Worm (Caenorhabditis elegans) whole organism, L1 larva: ENCODE results near the gene F13D11.4.

ENCODE experiments used
- C04F5.9 ChIP-seq: sonication (generic microtip); optimal IDR thresholded peaks from 2 replicates; lab custom pipeline; 2016; ENCODE audit warnings: missing genetic modification characterization, missing compliant biosample characterization
- F16B12.6 ChIP-seq: fragments of 150-350 bp; optimal IDR thresholded peaks from 2 replicates; lab custom pipeline; 2014; ENCODE audit warnings: missing biosample characterization, missing genetic modification characterization
- Y116A8C.19 ChIP-seq: sonication (generic microtip); optimal IDR thresholded peaks from 2 replicates; lab custom pipeline; 2016; ENCODE audit warnings: missing compliant biosample characterization, missing genetic modification characterization, borderline replicate concordance
- ama-1 ChIP-seq: fragments of 150-350 bp; optimal IDR thresholded peaks from 2 replicates; lab custom pipeline; 2014
- blmp-1 ChIP-seq: fragments of 150-350 bp; optimal IDR thresholded peaks from 2 replicates; lab custom pipeline; 2014; ENCODE audit warnings: missing biosample characterization, missing genetic modification characterization
- ceh-8 ChIP-seq: fragments of 200-800 bp; sonication (Bioruptor generic); optimal IDR thresholded peaks from 2 replicates; lab custom pipeline; 2018; ENCODE audit warnings: mild to moderate bottlenecking, missing genetic modification characterization, moderate library complexity, missing compliant biosample characterization
- ceh-82 ChIP-seq, 3 experiments: fragments of 150-350 bp in 1 of 3; sonication (generic microtip) in 2 of 3; optimal IDR thresholded peaks; 2 replicates each; lab custom pipeline; 2014 to 2017; ENCODE audit warnings: missing biosample characterization in 3 of 3, missing genetic modification characterization in 3 of 3
- dpl-1 ChIP-seq, 3 experiments: fragments of 150-350 bp in 2 of 3; sonication (generic microtip) in 1 of 3; optimal IDR thresholded peaks; 2 replicates each; lab custom pipeline; 2014 to 2017; ENCODE audit warnings: missing biosample characterization in 3 of 3, missing genetic modification characterization in 3 of 3, missing genetic modification reagents in 3 of 3
- dsc-1 ChIP-seq: sonication (generic microtip); optimal IDR thresholded peaks from 2 replicates; lab custom pipeline; 2016; ENCODE audit warnings: mild to moderate bottlenecking, missing genetic modification characterization, missing compliant biosample characterization
- efl-1 ChIP-seq, 4 experiments: fragments of 150-350 bp; optimal IDR thresholded peaks in 3 of 4; peaks in 1 of 4; 1 replicate in 1 of 4; 2 replicates in 3 of 4; lab custom pipeline; 2014; ENCODE audit warnings: missing biosample characterization in 2 of 4, missing genetic modification characterization in 2 of 4, missing genetic modification reagents in 2 of 4
- efl-3 ChIP-seq: fragments of 200-800 bp; sonication (Bioruptor generic); optimal IDR thresholded peaks from 2 replicates; lab custom pipeline; 2018; ENCODE audit warnings: mild to moderate bottlenecking, missing genetic modification characterization, missing compliant biosample characterization
- egl-13 ChIP-seq: sonication (generic microtip); optimal IDR thresholded peaks from 2 replicates; lab custom pipeline; 2016; ENCODE audit warnings: missing genotype, missing genetic modification reagents, missing genetic modification characterization, missing compliant biosample characterization
- elt-2 ChIP-seq: sonication (generic microtip); optimal IDR thresholded peaks from 2 replicates; lab custom pipeline; 2016; ENCODE audit warnings: missing genetic modification characterization, mild to moderate bottlenecking, inconsistent platforms, missing compliant biosample characterization, missing genetic modification reagents
- ets-5 ChIP-seq: fragments of 200-800 bp; sonication (Bioruptor generic); IDR thresholded peaks from 2 replicates; pipeline ENCODE4 v1.3.6; 2022; ENCODE audit warnings: missing genetic modification characterization, missing compliant biosample characterization
- fkh-10 ChIP-seq: sonication (generic microtip); optimal IDR thresholded peaks from 2 replicates; lab custom pipeline; 2017; ENCODE audit warnings: missing biosample characterization, missing genetic modification reagents, missing genetic modification characterization
- fkh-8 ChIP-seq: sonication (generic microtip); optimal IDR thresholded peaks from 2 replicates; lab custom pipeline; 2016; ENCODE audit warnings: mild to moderate bottlenecking, missing genetic modification characterization, missing compliant biosample characterization
- irx-1 ChIP-seq: sonication (generic microtip); optimal IDR thresholded peaks from 2 replicates; lab custom pipeline; 2016; ENCODE audit warnings: missing genetic modification characterization, missing compliant biosample characterization
- isw-1 ChIP-seq: fragments of 200-800 bp; sonication (Bioruptor generic); IDR thresholded peaks from 2 replicates; pipeline ENCODE4 v1.3.6; 2022; ENCODE audit warnings: missing genetic modification characterization, missing compliant biosample characterization
- jun-1 ChIP-seq: fragments of 150-350 bp; optimal IDR thresholded peaks from 2 replicates; lab custom pipeline; 2014; ENCODE audit warnings: missing biosample characterization, missing genetic modification reagents, missing genetic modification characterization
- lin-13 ChIP-seq: fragments of 150-350 bp; optimal IDR thresholded peaks from 2 replicates; lab custom pipeline; 2014; ENCODE audit warnings: missing biosample characterization, missing genetic modification reagents, missing genetic modification characterization
- lin-14 ChIP-seq: fragments of 200-800 bp; sonication (Bioruptor generic); optimal IDR thresholded peaks from 2 replicates; lab custom pipeline; 2018; ENCODE audit warnings: mild to moderate bottlenecking, missing genetic modification characterization, moderate library complexity, missing compliant biosample characterization
- lin-15B ChIP-seq: fragments of 150-350 bp; sonication (generic microtip); optimal IDR thresholded peaks from 3 replicates; lab custom pipeline; 2014; ENCODE audit warnings: missing biosample characterization, missing genetic modification characterization
- lsy-2 ChIP-seq, 2 experiments: fragments of 150-350 bp; optimal IDR thresholded peaks; 2 replicates each; lab custom pipeline; 2014; ENCODE audit warnings: missing biosample characterization in 2 of 2, missing genetic modification characterization in 2 of 2
- mab-9 ChIP-seq: fragments of 200-800 bp; sonication (Bioruptor generic); IDR thresholded peaks from 2 replicates; pipeline ENCODE4 v1.3.6; 2022; ENCODE audit warnings: missing genetic modification reagents, missing genetic modification characterization, missing compliant biosample characterization
- mef-2 ChIP-seq: fragments of 150-350 bp; optimal IDR thresholded peaks from 2 replicates; lab custom pipeline; 2014; ENCODE audit warnings: missing biosample characterization, missing genetic modification characterization
- nhr-237 ChIP-seq: fragments of 150-350 bp; optimal IDR thresholded peaks from 2 replicates; lab custom pipeline; 2014; ENCODE audit warnings: missing biosample characterization, missing genetic modification characterization
- nhr-71 ChIP-seq: sonication (generic microtip); optimal IDR thresholded peaks from 2 replicates; lab custom pipeline; 2016; ENCODE audit warnings: mild to moderate bottlenecking, missing genetic modification characterization, moderate library complexity, missing compliant biosample characterization
- nhr-77 ChIP-seq: fragments of 150-350 bp; optimal IDR thresholded peaks from 2 replicates; lab custom pipeline; 2014; ENCODE audit warnings: missing biosample characterization, missing genetic modification characterization
- nhr-84 ChIP-seq: sonication (generic microtip); optimal IDR thresholded peaks from 2 replicates; lab custom pipeline; 2017; ENCODE audit warnings: missing biosample characterization, missing genetic modification characterization
- snpc-4 ChIP-seq: fragments of 150-350 bp; optimal IDR thresholded peaks from 2 replicates; lab custom pipeline; 2014; ENCODE audit warnings: missing biosample characterization, missing genetic modification characterization
- swsn-7 ChIP-seq: sonication (generic microtip); optimal IDR thresholded peaks from 2 replicates; lab custom pipeline; 2016; ENCODE audit warnings: missing genetic modification characterization, missing compliant biosample characterization
- tbx-2 ChIP-seq: sonication (generic microtip); optimal IDR thresholded peaks from 2 replicates; lab custom pipeline; 2016; ENCODE audit warnings: missing genetic modification characterization, missing compliant biosample characterization
- tlp-1 ChIP-seq: fragments of 150-350 bp; optimal IDR thresholded peaks from 2 replicates; lab custom pipeline; 2014; ENCODE audit warnings: missing biosample characterization, missing genetic modification characterization
- unc-86 ChIP-seq: sonication (generic microtip); optimal IDR thresholded peaks from 2 replicates; lab custom pipeline; 2016; ENCODE audit warnings: missing genetic modification characterization, missing compliant biosample characterization
- unc-98 ChIP-seq: fragments of 200-800 bp; sonication (Bioruptor generic); IDR thresholded peaks from 2 replicates; pipeline ENCODE4 v1.3.6; 2022; ENCODE audit warnings: missing genetic modification characterization, missing compliant biosample characterization
- xbp-1 ChIP-seq: sonication (generic microtip); optimal IDR thresholded peaks from 2 replicates; lab custom pipeline; 2016; ENCODE audit warnings: missing genetic modification characterization, missing compliant biosample characterization

F13D11.4 gene

DNA sequence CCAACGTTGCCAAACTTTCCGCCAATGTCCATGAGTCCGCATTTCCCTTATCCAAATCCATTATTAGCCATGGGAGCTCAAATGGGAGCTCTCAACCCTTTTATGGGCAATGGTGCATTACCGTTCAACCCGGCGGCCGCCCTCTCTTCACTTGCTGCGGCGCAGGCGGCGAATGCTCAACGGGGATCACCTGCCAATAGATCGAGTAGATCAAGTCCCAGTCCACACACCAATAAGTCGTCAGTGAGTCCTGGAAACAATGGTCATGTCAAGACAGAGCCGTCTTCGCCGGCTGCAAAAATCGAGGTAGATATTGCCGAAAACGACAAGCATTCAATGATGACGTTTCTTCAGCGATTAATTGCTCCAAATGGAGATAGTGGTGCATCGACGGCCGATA is 37.5 kb upstream of the F13D11.4 start:
- no peak for TF ChIP-seq fkh-8 (tag; lab: Kevin White, UChicago)
- no peak for TF ChIP-seq nhr-84 (tag; lab: Kevin White, UChicago)
- TF ChIP-seq unc-98 (GFP tag; lab: Robert Waterston, UW): no peak
- TF ChIP-seq tlp-1 (tag; lab: Kevin White, UChicago): no peak
- no peak for TF ChIP-seq elt-2 (tag; lab: Kevin White, UChicago)
- TF ChIP-seq F16B12.6 (tag; lab: Kevin White, UChicago): no peak
- TF ChIP-seq lsy-2 (tag; optimal IDR thresholded peaks at IDR 0.05; lab: Kevin White, UChicago): no peak
- TF ChIP-seq dsc-1 (tag; lab: Kevin White, UChicago): no peak
- TF ChIP-seq nhr-71 (tag; lab: Kevin White, UChicago): no peak

DNA sequence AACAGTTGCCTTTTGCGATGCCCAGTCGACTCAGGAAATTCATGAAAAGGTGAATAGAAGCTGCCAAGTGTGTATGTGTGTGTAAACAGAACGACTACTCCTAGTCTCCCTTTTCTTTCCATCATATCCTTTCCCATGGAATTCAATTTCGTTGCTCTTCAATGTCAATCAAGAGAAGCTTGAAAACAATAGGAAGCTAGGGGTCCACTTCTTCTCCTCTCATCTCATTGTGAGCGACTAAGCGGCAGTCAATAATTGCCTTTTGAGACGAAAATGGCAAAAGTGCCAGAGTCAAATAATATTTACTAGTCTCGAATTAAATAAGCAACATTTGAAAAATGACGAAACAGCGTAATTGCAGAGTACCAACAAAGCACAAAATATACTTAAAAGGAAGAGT is 35.0 kb upstream of the F13D11.4 start:
- TF ChIP-seq jun-1 (tag; lab: Kevin White, UChicago) (no peak), lin-14 (GFP tag; lab: Kevin White, UChicago) (peak; percentile 44), ama-1 (no peak), swsn-7 (tag; lab: Kevin White, UChicago) (no peak), fkh-10 (peak; percentile 9)

DNA sequence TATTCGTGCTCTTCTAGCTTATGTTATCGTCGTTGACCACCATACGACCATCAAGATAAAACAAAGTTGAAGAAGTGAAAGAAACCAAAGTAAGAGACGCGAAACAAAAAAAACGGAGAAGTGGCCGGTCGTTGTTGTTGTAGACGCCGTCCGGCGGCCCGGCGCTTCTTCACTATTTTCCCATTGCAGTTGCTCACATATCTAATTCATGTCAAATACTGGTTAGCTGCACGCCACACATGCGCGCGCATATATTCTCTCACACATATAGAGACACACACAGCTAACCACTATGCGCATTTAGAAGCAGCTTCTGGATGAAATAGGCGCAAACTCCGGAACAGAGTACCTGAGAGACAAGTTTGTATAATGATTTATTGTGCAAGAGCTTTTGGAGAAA is 33.4 kb upstream of the F13D11.4 start:
- TF ChIP-seq egl-13 (tag; lab: Kevin White, UChicago) (peak; percentile 4), unc-86 (tag; lab: Kevin White, UChicago) (no peak), ceh-82 (tag; optimal IDR thresholded peaks at IDR 0.05; lab: Kevin White, UChicago) (peak in 1 of 3 experiments; percentile 26), lin-14 (GFP tag; lab: Kevin White, UChicago) (peak; percentile 53)
- TF ChIP-seq, all 84 proteins: peak for 3

DNA sequence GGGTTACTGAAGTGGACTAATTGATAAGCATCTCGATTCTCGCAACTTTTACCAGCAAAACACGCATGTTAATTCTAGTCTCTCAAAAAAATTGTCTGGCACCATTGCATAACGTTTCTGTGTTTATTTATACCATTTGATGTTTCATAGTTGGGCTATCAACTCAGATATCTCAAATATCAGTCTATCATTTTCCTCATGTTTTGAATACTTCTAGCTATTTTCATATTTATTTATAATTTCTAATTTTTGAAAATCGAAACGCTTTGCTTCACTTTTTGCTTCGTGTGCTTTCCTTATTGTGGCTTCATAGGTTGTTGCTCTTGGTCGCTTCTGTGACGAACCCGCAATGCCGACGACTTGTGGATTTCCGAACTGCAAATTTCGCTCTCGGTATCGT is 27.8 kb upstream of the F13D11.4 start, which contains the start of gene ctbp-1:
ctbp-1 (plus strand) TSS at position 301 of the 400 bp plus-strand sequence.
- TF ChIP-seq snpc-4 (no peak), nhr-237 (tag; lab: Kevin White, UChicago) (no peak), lin-15B (no peak), dsc-1 (tag; lab: Kevin White, UChicago) (no peak), Y116A8C.19 (tag; lab: Kevin White, UChicago) (no peak), nhr-77 (tag; lab: Kevin White, UChicago) (no peak), C04F5.9 (tag; lab: Kevin White, UChicago) (no peak), xbp-1 (tag; lab: Kevin White, UChicago) (no peak), nhr-84 (tag; lab: Kevin White, UChicago) (no peak), tbx-2 (tag; lab: Kevin White, UChicago) (no peak), blmp-1 (tag; lab: Kevin White, UChicago) (no peak), mab-9 (no peak), irx-1 (tag; lab: Kevin White, UChicago) (no peak), ceh-8 (GFP tag; lab: Kevin White, UChicago) (no peak), dpl-1 (GFP tag; optimal IDR thresholded peaks at IDR 0.05; lab: Kevin White, UChicago) (no peak), ets-5 (GFP tag; lab: Robert Waterston, UW) (no peak), jun-1 (tag; lab: Kevin White, UChicago) (no peak), fkh-8 (tag; lab: Kevin White, UChicago) (no peak), unc-98 (GFP tag; lab: Robert Waterston, UW) (no peak)

DNA sequence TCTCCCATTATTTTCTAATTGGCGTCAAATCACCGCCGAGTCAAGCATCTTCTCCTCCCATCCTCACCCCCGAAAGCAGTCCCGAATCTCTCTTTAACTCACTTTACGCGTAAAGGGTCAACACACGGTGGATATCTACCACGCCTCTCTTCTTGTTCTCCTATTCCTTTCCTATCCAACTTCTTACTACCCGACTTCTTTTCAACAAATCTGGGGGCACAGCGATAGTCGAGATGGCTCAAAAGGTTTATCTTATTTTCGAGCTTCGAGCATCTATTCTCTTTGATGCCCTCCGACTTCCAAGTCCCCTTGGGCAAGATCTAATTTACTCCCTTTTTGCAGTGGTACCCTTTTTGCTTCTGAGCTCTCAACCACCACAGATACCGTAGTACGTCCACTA is 24.6 kb upstream of the F13D11.4 start:
- TF ChIP-seq fkh-10 (peak; percentile 74), isw-1 (no peak), efl-1 (optimal IDR thresholded peaks at IDR 0.05; lab: Kevin White, UChicago) (no peak), efl-1 (GFP tag; optimal IDR thresholded peaks at IDR 0.05 in 1 of 2; lab: Kevin White, UChicago) (peak in 1 of 2 experiments; percentile 15), efl-3 (no peak), mef-2 (tag; lab: Kevin White, UChicago) (no peak), lin-13 (GFP tag; lab: Kevin White, UChicago) (no peak)
- TF ChIP-seq, all 84 proteins: peak for 2
